Fruit fly (Drosophila melanogaster): ENCODE measurements around the gene Uch-L5.

The Uch-L5 gene

DNA sequence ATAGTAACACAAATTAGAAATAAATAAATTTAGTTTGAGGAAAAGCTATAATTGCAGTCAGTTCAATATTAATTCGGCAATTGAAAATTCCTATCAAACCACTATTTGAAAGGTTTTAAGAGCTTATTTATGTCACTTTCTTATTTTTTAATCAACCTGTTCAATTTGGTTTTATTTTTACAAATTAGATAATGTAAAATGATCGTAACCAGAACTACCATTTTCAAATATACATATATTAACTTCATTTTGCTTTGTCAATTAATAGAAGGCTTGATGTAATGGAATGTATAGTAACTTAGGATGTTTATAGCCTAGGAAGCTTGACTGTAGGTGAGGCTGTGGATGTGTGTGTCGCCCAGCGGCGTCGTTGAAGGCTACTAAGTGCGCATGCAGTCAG lies 10.2 kb downstream of the Uch-L5 start (continued):
- no peak for TF ChIP-seq CG2889 (GFP tag; IDR thresholded peaks at IDR 0.05)
- TF ChIP-seq E2f2 (GFP tag; IDR thresholded peaks at IDR 0.05) = no peak
- TF ChIP-seq MESR4 (GFP tag; optimal IDR thresholded peaks at IDR 0.05) = no peak
- TF ChIP-seq CG7745 (tag; optimal IDR thresholded peaks at IDR 0.05) = no peak
- no peak for TF ChIP-seq zfh1 (GFP tag; IDR thresholded peaks at IDR 0.05)
- TF ChIP-seq sug (tag; optimal IDR thresholded peaks at IDR 0.05) = peak; percentile 16
- no peak for TF ChIP-seq Atf6 (GFP tag; IDR thresholded peaks at IDR 0.05)
- TF ChIP-seq CG34376 (GFP tag; optimal IDR thresholded peaks at IDR 0.05) = peak; percentile 37
- TF ChIP-seq nerfin-1 (tag; optimal IDR thresholded peaks at IDR 0.05) = peak; percentile 34
- no peak for TF ChIP-seq disco-r (GFP tag; optimal IDR thresholded peaks at IDR 0.05)
- no peak for TF ChIP-seq CG42726 (GFP tag; IDR thresholded peaks at IDR 0.05; ENCODE audit: partially characterized antibody)
- TF ChIP-seq CG13123 (GFP tag; optimal IDR thresholded peaks at IDR 0.05) = no peak
- no peak for TF ChIP-seq CG31388 (GFP tag; optimal IDR thresholded peaks at IDR 0.05)
- TF ChIP-seq chif (GFP tag; optimal IDR thresholded peaks at IDR 0.05) = no peak
- TF ChIP-seq CG8290 (GFP tag; optimal IDR thresholded peaks at IDR 0.05) = no peak
- TF ChIP-seq CG8290 (tag; optimal IDR thresholded peaks at IDR 0.05) = no peak
- TF ChIP-seq CG3995 (GFP tag; optimal IDR thresholded peaks at IDR 0.05) = no peak
- no peak for TF ChIP-seq CG10274 (GFP tag; optimal IDR thresholded peaks at IDR 0.05)
- no peak for TF ChIP-seq Spps (tag; optimal IDR thresholded peaks at IDR 0.05)
- TF ChIP-seq CG9727 (GFP tag; optimal IDR thresholded peaks at IDR 0.05) = peak; percentile 40
- peak; percentile 75 for TF ChIP-seq CG2678 (tag; optimal IDR thresholded peaks at IDR 0.05)
- TF ChIP-seq Mrtf (GFP tag; IDR thresholded peaks at IDR 0.05) = no peak
- TF ChIP-seq Poxn (GFP tag; IDR thresholded peaks at IDR 0.05) = no peak
- TF ChIP-seq bcd (GFP tag; optimal IDR thresholded peaks at IDR 0.05) = peak; percentile 3
- TF ChIP-seq vvl (GFP tag; IDR thresholded peaks at IDR 0.05) = no peak
- TF ChIP-seq cg (GFP tag; optimal IDR thresholded peaks at IDR 0.05) = no peak
- TF ChIP-seq Dbx (GFP tag; IDR thresholded peaks at IDR 0.05) = no peak
- peak; percentile 26 for TF ChIP-seq CG15269 (tag; optimal IDR thresholded peaks at IDR 0.05)
- no peak for TF ChIP-seq vfl (GFP tag; optimal IDR thresholded peaks at IDR 0.05)
- no peak for TF ChIP-seq NC2β (GFP tag; optimal IDR thresholded peaks at IDR 0.05)
- TF ChIP-seq gcm2 (GFP tag; optimal IDR thresholded peaks at IDR 0.05) = no peak
- TF ChIP-seq chn (GFP tag; optimal IDR thresholded peaks at IDR 0.05) = no peak
- no peak for TF ChIP-seq aop (GFP tag; IDR thresholded peaks at IDR 0.05)
- peak; percentile 28; the same call in 1 of the 2 replicates for TF ChIP-seq CG6689 (GFP tag; IDR thresholded peaks at IDR 0.05)
- peak; percentile 17 for TF ChIP-seq PHDP (tag; optimal IDR thresholded peaks at IDR 0.05)
- TF ChIP-seq CG17186 (GFP tag; optimal IDR thresholded peaks at IDR 0.05) = no peak
- no peak for TF ChIP-seq B-H2 (GFP tag; optimal IDR thresholded peaks at IDR 0.05)
- no peak for TF ChIP-seq CG14014 (GFP tag; IDR thresholded peaks at IDR 0.05)
- peak; percentile 12 for TF ChIP-seq CG5180 (GFP tag; optimal IDR thresholded peaks at IDR 0.05)
- no peak for TF ChIP-seq CG10979 (tag; optimal IDR thresholded peaks at IDR 0.05)
- peak; percentile 38 for TF ChIP-seq CG3281 (GFP tag; optimal IDR thresholded peaks at IDR 0.05)
- TF ChIP-seq mam (GFP tag; optimal IDR thresholded peaks at IDR 0.05) = no peak
- peak in 1 of 3 experiments; percentile 2 for TF ChIP-seq lola (GFP tag; optimal IDR thresholded peaks at IDR 0.05)
- TF ChIP-seq ken (GFP tag; IDR thresholded peaks at IDR 0.05) = no peak
- TF ChIP-seq h (optimal IDR thresholded peaks at IDR 0.05) = no peak
- no peak for TF ChIP-seq CG34224 (GFP tag; IDR thresholded peaks at IDR 0.05; ENCODE audit: partially characterized antibody)
- no peak for TF ChIP-seq prd (optimal IDR thresholded peaks at IDR 0.05)
- 0 out of 3 replicates have a peak, but pooled peaks have one; percentile 10 for TF ChIP-seq prd (GFP tag; IDR thresholded peaks at IDR 0.05)
- peak; percentile 4 for TF ChIP-seq CG17359 (tag; optimal IDR thresholded peaks at IDR 0.05)
- no peak for TF ChIP-seq CG11696 (GFP tag; IDR thresholded peaks at IDR 0.05)
- TF ChIP-seq CG11456 (GFP tag; IDR thresholded peaks at IDR 0.05) = no peak
- peak; percentile 18 for TF ChIP-seq org-1 (GFP tag; optimal IDR thresholded peaks at IDR 0.05)
- TF ChIP-seq Jarid2 (GFP tag; optimal IDR thresholded peaks at IDR 0.05) = no peak
